Worm (Caenorhabditis elegans): ENCODE data around the gene fbxa-11.

fbxa-11 gene

ce11 chrIII:991581-991980 lies 40.9 kb downstream of the fbxa-11 start, which contains the start of gene trp-2:
trp-2 (plus strand) TSS chrIII:991881.
- TF ChIP-seq ama-1 (optimal IDR thresholded peaks at IDR 0.05) (no peak), aly-1 (tag; optimal IDR thresholded peaks at IDR 0.05) (no peak), pes-1 (GFP tag; IDR thresholded peaks at IDR 0.05) (no peak), F13C5.2 (tag; optimal IDR thresholded peaks at IDR 0.05) (no peak), tbx-37 (GFP tag; conservative IDR thresholded peaks at IDR 0.05) (no peak), hmbx-1 (tag; optimal IDR thresholded peaks at IDR 0.05) (no peak), B0310.2 (tag; optimal IDR thresholded peaks at IDR 0.05) (no peak), tbx-11 (GFP tag; IDR thresholded peaks at IDR 0.05) (no peak), ceh-36 (tag; optimal IDR thresholded peaks at IDR 0.05) (no peak), hnd-1 (tag; optimal IDR thresholded peaks at IDR 0.05) (no peak), tra-4 (tag; optimal IDR thresholded peaks at IDR 0.05) (no peak), flt-1 (GFP tag; IDR thresholded peaks at IDR 0.05) (no peak), ets-7 (tag; optimal IDR thresholded peaks at IDR 0.05) (no peak), ceh-13 (GFP tag; optimal IDR thresholded peaks at IDR 0.05) (no peak), scrt-1 (GFP tag; IDR thresholded peaks at IDR 0.05) (no peak), sea-1 (GFP tag; conservative IDR thresholded peaks at IDR 0.05) (no peak), hmg-4 (GFP tag; optimal IDR thresholded peaks at IDR 0.05) (no peak)

- TF ChIP-seq sea-1 (GFP tag; conservative IDR thresholded peaks at IDR 0.05) (no peak), hmbx-1 (tag; optimal IDR thresholded peaks at IDR 0.05) (no peak), hmg-4 (GFP tag; optimal IDR thresholded peaks at IDR 0.05) (no peak), hnd-1 (tag; optimal IDR thresholded peaks at IDR 0.05) (no peak), ceh-36 (tag; optimal IDR thresholded peaks at IDR 0.05) (no peak), ets-7 (tag; optimal IDR thresholded peaks at IDR 0.05) (no peak), B0310.2 (tag; optimal IDR thresholded peaks at IDR 0.05) (no peak), ama-1 (optimal IDR thresholded peaks at IDR 0.05) (no peak), flt-1 (GFP tag; IDR thresholded peaks at IDR 0.05) (no peak), ceh-13 (GFP tag; optimal IDR thresholded peaks at IDR 0.05) (no peak), scrt-1 (GFP tag; IDR thresholded peaks at IDR 0.05) (no peak), F13C5.2 (tag; optimal IDR thresholded peaks at IDR 0.05) (no peak), tbx-11 (GFP tag; IDR thresholded peaks at IDR 0.05) (no peak), aly-1 (tag; optimal IDR thresholded peaks at IDR 0.05) (no peak), pes-1 (GFP tag; IDR thresholded peaks at IDR 0.05) (no peak), tbx-37 (GFP tag; conservative IDR thresholded peaks at IDR 0.05) (no peak), tra-4 (tag; optimal IDR thresholded peaks at IDR 0.05) (no peak)
Observed at ce11 chrIII:996564-996963, 45.9 kb downstream of the fbxa-11 start.

ce11 chrIII:998855-999254 lies 48.2 kb downstream of the fbxa-11 start:
- TF ChIP-seq tra-4 (tag; optimal IDR thresholded peaks at IDR 0.05) (no peak), sea-1 (GFP tag; conservative IDR thresholded peaks at IDR 0.05) (no peak), tbx-11 (GFP tag; IDR thresholded peaks at IDR 0.05) (no peak), ceh-36 (tag; optimal IDR thresholded peaks at IDR 0.05) (no peak), hnd-1 (tag; optimal IDR thresholded peaks at IDR 0.05) (no peak), ets-7 (tag; optimal IDR thresholded peaks at IDR 0.05) (no peak), flt-1 (GFP tag; IDR thresholded peaks at IDR 0.05) (no peak), F13C5.2 (tag; optimal IDR thresholded peaks at IDR 0.05) (no peak), tbx-37 (GFP tag; conservative IDR thresholded peaks at IDR 0.05) (no peak), hmbx-1 (tag; optimal IDR thresholded peaks at IDR 0.05) (no peak)

ce11 chrIII:1001297-1001696 lies 50.6 kb downstream of the fbxa-11 start, which contains the start of gene R06B10.7:
R06B10.7 (minus strand) TSS chrIII:1001397.
- no peak for TF ChIP-seq hmbx-1 (tag; optimal IDR thresholded peaks at IDR 0.05)
- TF ChIP-seq hnd-1 (tag; optimal IDR thresholded peaks at IDR 0.05): no peak

Measured in whole organism, early embryonic.